Fruit fly (Drosophila melanogaster) whole organism, adult: ENCODE measurements around the gene CG9500.

Experiments
- CG12768 ChIP-seq: fragments of 200-800 bp; sonication (Bioruptor generic); optimal IDR thresholded peaks from 2 replicates; lab custom pipeline; 2017; ENCODE audit warnings: missing biosample characterization, missing genetic modification characterization, mild to moderate bottlenecking, moderate library complexity, missing genetic modification reagents
- CG1620 ChIP-seq: fragments of 200-800 bp; sonication (Bioruptor generic); optimal IDR thresholded peaks from 2 replicates; lab custom pipeline; 2016; ENCODE audit warnings: missing biosample characterization, missing genetic modification characterization
- CG33017 ChIP-seq: fragments of 200-800 bp; sonication (Bioruptor generic); optimal IDR thresholded peaks from 2 replicates; lab custom pipeline; 2018; ENCODE audit warnings: missing biosample characterization, mild to moderate bottlenecking, missing genetic modification characterization, moderate library complexity
- CG5204 ChIP-seq: fragments of 200-800 bp; sonication (Bioruptor generic); optimal IDR thresholded peaks from 2 replicates; lab custom pipeline; 2016; ENCODE audit warnings: missing biosample characterization, missing genetic modification characterization
- CG7101 ChIP-seq: fragments of 200-800 bp; sonication (Bioruptor generic); optimal IDR thresholded peaks from 2 replicates; lab custom pipeline; 2018; ENCODE audit warnings: missing biosample characterization, mild to moderate bottlenecking, missing genetic modification characterization, moderate library complexity
- Clk ChIP-seq: fragments of 200-800 bp; sonication (Bioruptor generic); optimal IDR thresholded peaks from 2 replicates; lab custom pipeline; 2017; ENCODE audit warnings: missing biosample characterization, missing genetic modification characterization
- Hr96 ChIP-seq: fragments of 200-800 bp; sonication (Bioruptor generic); optimal IDR thresholded peaks from 2 replicates; lab custom pipeline; 2016; ENCODE audit warnings: missing biosample characterization, missing genetic modification characterization
- cic ChIP-seq: fragments of 200-800 bp; sonication (Bioruptor generic); optimal IDR thresholded peaks from 2 replicates; lab custom pipeline; 2017; ENCODE audit warnings: missing biosample characterization, mild to moderate bottlenecking, missing genetic modification characterization, moderate library complexity
- tj ChIP-seq: fragments of 200-800 bp; sonication (Bioruptor generic); optimal IDR thresholded peaks from 3 replicates; lab custom pipeline; 2017; ENCODE audit warnings: missing biosample characterization, mild to moderate bottlenecking, missing genetic modification characterization, moderate library complexity
- toe ChIP-seq: fragments of 200-800 bp; sonication (Bioruptor generic); optimal IDR thresholded peaks from 2 replicates; lab custom pipeline; 2016; ENCODE audit warnings: missing biosample characterization, missing genetic modification characterization

- no peak for TF ChIP-seq CG1620 (GFP tag; lab: Kevin White, UChicago)
- TF ChIP-seq CG5204 (GFP tag; lab: Kevin White, UChicago), result no peak
- no peak for TF ChIP-seq CG33017 (tag; lab: Kevin White, UChicago)
- TF ChIP-seq Hr96 (GFP tag; lab: Kevin White, UChicago), result no peak
- TF ChIP-seq Clk (GFP tag; lab: Kevin White, UChicago), result no peak
- TF ChIP-seq CG12768, result no peak
- no peak for TF ChIP-seq toe (GFP tag; lab: Kevin White, UChicago)
- no peak for TF ChIP-seq cic (GFP tag; lab: Kevin White, UChicago)
- no peak for TF ChIP-seq CG7101 (tag; lab: Kevin White, UChicago)
- TF ChIP-seq tj (GFP tag; lab: Kevin White, UChicago), result no peak
Measured at dm6 chr2L:6387068-6387467, 28.9 kb upstream of the CG9500 start.
